Worm (Caenorhabditis elegans): Measurements from ENCODE around the gene Y75B8A.33.
"Not testable (repeated sequence)": the region's sequence is repeated elsewhere in the genome, so short reads cannot be mapped to it uniquely, and the experiment has no call there.

Gene Y75B8A.33

DNA sequence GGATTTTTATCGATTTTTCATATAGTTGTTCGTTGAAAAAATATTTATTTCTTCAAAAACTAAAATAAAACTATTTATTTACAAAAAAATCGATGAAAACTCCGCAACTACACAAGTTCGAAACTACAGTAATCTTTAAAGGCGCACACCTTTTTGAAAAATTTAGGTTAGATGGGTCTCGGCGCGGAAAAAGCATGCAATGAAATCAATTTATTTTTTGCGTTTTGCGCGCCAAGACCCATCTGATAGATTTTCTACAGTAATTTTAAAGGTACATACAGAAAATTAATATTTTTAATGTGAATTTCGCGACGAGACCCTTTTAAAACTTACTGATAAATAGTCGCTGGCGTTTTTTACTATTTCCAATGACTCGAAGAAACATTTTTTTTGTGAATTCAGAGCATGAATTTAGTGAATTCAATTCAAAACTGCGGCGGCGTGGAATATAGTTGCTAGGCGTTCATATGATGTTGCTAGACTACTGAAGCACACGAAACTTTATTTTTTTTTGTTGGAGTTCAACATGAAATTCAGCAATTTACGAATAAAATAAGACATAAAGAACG lies at the start of gene Y75B8A.33:
Y75B8A.33 (minus strand) TSS at position 385 of the 569 bp plus-strand sequence.
- TF ChIP-seq unc-62 (GFP tag; optimal IDR thresholded peaks at IDR 0.05), result no peak

DNA sequence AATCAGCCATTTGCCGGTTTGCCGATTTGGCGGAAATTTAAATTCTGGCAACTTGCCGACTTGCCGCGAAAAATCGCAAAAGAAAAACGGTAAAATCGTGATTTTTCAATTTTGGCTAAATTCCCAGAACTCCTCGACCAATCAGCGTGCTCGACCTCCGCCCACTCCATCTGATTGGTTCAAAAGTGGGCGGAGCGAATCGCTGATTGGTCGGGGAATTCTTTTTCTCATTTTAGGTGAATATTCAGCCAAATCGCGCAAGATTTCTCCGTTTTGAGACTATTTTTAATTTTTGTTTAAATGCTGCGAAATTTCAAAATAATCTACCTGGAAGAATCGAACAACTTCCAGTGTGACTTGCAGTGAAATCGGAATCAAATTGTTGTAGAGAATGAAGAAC lies 47.4 kb upstream of the Y75B8A.33 start:
- no peak for TF ChIP-seq unc-62 (GFP tag; optimal IDR thresholded peaks at IDR 0.05)

- TF ChIP-seq unc-62 (GFP tag; optimal IDR thresholded peaks at IDR 0.05), result no peak
Measured at ce11 chrIII:12411668-12412067, 44.5 kb upstream of the Y75B8A.33 start.

DNA sequence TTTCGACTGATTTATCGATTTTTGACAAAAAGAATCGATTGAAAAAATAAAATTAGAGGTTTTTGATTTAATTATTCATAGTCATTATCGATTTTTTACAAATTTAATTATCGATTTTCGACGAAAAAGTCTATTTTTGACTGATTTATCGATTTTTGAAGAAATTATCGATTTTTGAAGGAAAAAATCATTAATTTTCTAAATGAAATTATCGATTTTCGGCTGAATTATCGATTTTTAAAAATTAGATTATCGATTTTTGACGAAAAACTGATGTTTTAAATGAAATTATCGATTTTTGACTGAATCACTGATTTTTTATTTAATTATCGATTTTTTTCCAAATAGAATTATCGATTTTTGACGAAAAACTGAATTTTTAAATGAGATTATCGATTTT lies 43.9 kb upstream of the Y75B8A.33 start:
- TF ChIP-seq unc-62 (GFP tag; optimal IDR thresholded peaks at IDR 0.05), result no peak

ce11 chrIII:12410304-12410703 lies 43.1 kb upstream of the Y75B8A.33 start:
- no peak for TF ChIP-seq unc-62 (GFP tag; optimal IDR thresholded peaks at IDR 0.05)

DNA sequence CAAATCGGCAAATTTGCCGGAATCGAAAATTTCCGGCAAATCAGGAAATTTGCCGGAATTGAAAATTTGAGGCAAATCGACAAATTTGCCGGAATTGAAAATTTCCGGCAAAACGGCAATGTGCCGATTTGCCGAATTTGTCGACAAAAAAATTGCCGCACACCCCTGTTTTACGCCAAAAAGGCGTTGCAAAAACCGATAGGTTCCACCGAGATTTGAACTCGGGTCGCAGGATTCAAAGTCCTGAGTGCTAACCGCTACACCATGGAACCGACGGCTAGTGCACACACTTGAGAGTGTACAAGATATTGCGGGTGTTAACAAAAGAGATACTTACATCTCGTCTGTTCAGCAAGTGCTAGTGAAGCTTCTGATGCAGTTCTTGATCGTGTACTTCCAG lies 32.5 kb upstream of the Y75B8A.33 start:
- no peak for TF ChIP-seq unc-62 (GFP tag; optimal IDR thresholded peaks at IDR 0.05)

- no peak for TF ChIP-seq unc-62 (GFP tag; optimal IDR thresholded peaks at IDR 0.05)
Measured at ce11 chrIII:12398468-12398867, 31.3 kb upstream of the Y75B8A.33 start.

ce11 chrIII:12395085-12395484 lies 27.9 kb upstream of the Y75B8A.33 start, which contains the start of gene Y49E10.10:
Gene Y49E10.10 (plus strand): TSS chrIII:12395465.
- no peak for TF ChIP-seq unc-62 (GFP tag; optimal IDR thresholded peaks at IDR 0.05)

ce11 chrIII:12388106-12388505 lies 20.9 kb upstream of the Y75B8A.33 start:
- TF ChIP-seq unc-62 (GFP tag; optimal IDR thresholded peaks at IDR 0.05), result no peak

- TF ChIP-seq unc-62 (GFP tag; optimal IDR thresholded peaks at IDR 0.05), result not testable (repeated sequence)
Measured at ce11 chrIII:12386597-12386996, 19.4 kb upstream of the Y75B8A.33 start, which contains the start of gene Y49E10.30. Gene Y49E10.30 (plus strand): TSS chrIII:12386897.

- TF ChIP-seq unc-62 (GFP tag; optimal IDR thresholded peaks at IDR 0.05), result not testable (repeated sequence)
Measured at ce11 chrIII:12383709-12384108, 16.5 kb upstream of the Y75B8A.33 start, which contains the start of gene Y49E10.4. Gene Y49E10.4 (minus strand): TSS chrIII:12383809.

ce11 chrIII:12377198-12377662 lies 10.1 kb upstream of the Y75B8A.33 start, which contains the start of gene pph-4.2:
Gene pph-4.2 (minus strand): TSS chrIII:12377248.
- TF ChIP-seq unc-62 (GFP tag; optimal IDR thresholded peaks at IDR 0.05), result no peak

- TF ChIP-seq unc-62 (GFP tag; optimal IDR thresholded peaks at IDR 0.05), result no peak
Measured at ce11 chrIII:12375614-12376013, 8.4 kb upstream of the Y75B8A.33 start.

DNA sequence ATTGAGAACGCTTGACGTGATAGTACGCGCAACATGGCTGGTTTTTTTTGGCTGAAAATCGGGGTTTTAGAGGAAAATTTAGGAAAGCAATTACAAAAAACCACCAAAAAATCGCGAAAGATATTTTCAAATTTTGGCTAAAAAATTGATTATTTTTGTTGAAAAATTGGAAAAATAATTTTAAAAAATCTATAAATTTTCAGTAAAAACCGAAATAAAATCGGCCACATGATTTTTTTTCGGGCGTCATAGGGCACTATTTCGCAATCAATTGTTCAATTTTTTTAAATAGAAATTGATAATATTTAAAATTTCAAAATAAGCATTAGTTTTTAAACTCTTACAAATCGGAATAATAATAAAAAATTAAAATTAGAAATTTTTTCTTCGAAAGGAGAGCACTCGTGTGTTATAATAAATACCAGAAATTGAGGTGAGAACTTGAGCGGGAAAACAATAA lies 6.7 kb upstream of the Y75B8A.33 start, which contains the start of gene glrx-5:
glrx-5 (minus strand) TSS at position 51 of the 460 bp plus-strand sequence.
- TF ChIP-seq unc-62 (GFP tag; optimal IDR thresholded peaks at IDR 0.05), result no peak

- TF ChIP-seq unc-62 (GFP tag; optimal IDR thresholded peaks at IDR 0.05), result no peak
Measured at ce11 chrIII:12373306-12373705, 6.1 kb upstream of the Y75B8A.33 start.

- no peak for TF ChIP-seq unc-62 (GFP tag; optimal IDR thresholded peaks at IDR 0.05)
Measured at ce11 chrIII:12372080-12373065, 5.2 kb upstream of the Y75B8A.33 start.
